Worm (Caenorhabditis elegans) whole organism, L3 larva: ENCODE results near the gene F40F9.10.
A peak's percentile ranks its signal among the peaks of the same experiment; 100 is the strongest.

Experiments
- R02D3.7 ChIP-seq: fragments of 150-350 bp; optimal IDR thresholded peaks from 2 replicates; lab custom pipeline; 2014; ENCODE audit warnings: missing biosample characterization, missing genetic modification characterization
- ZK546.5 ChIP-seq: sonication (generic microtip); optimal IDR thresholded peaks from 2 replicates; lab custom pipeline; 2017; ENCODE audit warnings: missing biosample characterization, missing genetic modification characterization
- aly-2 ChIP-seq: fragments of 150-350 bp; optimal IDR thresholded peaks from 2 replicates; lab custom pipeline; 2014; ENCODE audit warnings: missing biosample characterization, missing genetic modification characterization
- ama-1 ChIP-seq: fragments of 150-350 bp; optimal IDR thresholded peaks from 2 replicates; lab custom pipeline; 2018
- ceh-28 ChIP-seq: fragments of 150-350 bp; optimal IDR thresholded peaks from 2 replicates; lab custom pipeline; 2014; ENCODE audit warnings: missing biosample characterization, missing genetic modification reagents, missing genetic modification characterization
- ceh-82 ChIP-seq: fragments of 150-350 bp; optimal IDR thresholded peaks from 2 replicates; lab custom pipeline; 2014; ENCODE audit warnings: missing biosample characterization, missing genetic modification characterization
- ceh-9 ChIP-seq: sonication (generic microtip); optimal IDR thresholded peaks from 2 replicates; lab custom pipeline; 2018; ENCODE audit warnings: missing biosample characterization, missing genetic modification characterization
- daf-12 ChIP-seq: fragments of 150-350 bp; optimal IDR thresholded peaks from 2 replicates; lab custom pipeline; 2014; ENCODE audit warnings: missing biosample characterization, missing genetic modification reagents, missing genetic modification characterization
- egl-27 ChIP-seq: sonication (generic microtip); optimal IDR thresholded peaks from 4 replicates; lab custom pipeline; 2017; ENCODE audit warnings: missing biosample characterization, missing genetic modification reagents, missing genetic modification characterization
- egl-5 ChIP-seq: fragments of 150-350 bp; optimal IDR thresholded peaks from 2 replicates; lab custom pipeline; 2017; ENCODE audit warnings: missing biosample characterization, missing genetic modification reagents, missing genetic modification characterization, inconsistent platforms
- elt-1 ChIP-seq: fragments of 150-350 bp; optimal IDR thresholded peaks from 2 replicates; lab custom pipeline; 2014; ENCODE audit warnings: missing biosample characterization, missing genetic modification characterization
- elt-2 ChIP-seq: sonication (generic microtip); optimal IDR thresholded peaks from 2 replicates; lab custom pipeline; 2016; ENCODE audit warnings: missing genetic modification reagents, mild to moderate bottlenecking, missing genetic modification characterization, missing compliant biosample characterization
- elt-3 ChIP-seq, 3 experiments: fragments of 150-350 bp in 1 of 3; sonication (generic microtip) in 2 of 3; optimal IDR thresholded peaks; 2 replicates in 2 of 3; 4 replicates in 1 of 3; lab custom pipeline; 2014 to 2017; ENCODE audit warnings: missing biosample characterization in 3 of 3, missing genetic modification characterization in 3 of 3
- eor-1 ChIP-seq, 2 experiments: fragments of 150-350 bp; optimal IDR thresholded peaks; 2 replicates each; lab custom pipeline; 2014 to 2018; ENCODE audit warnings: missing biosample characterization in 2 of 2, missing genetic modification characterization in 2 of 2
- fkh-2 ChIP-seq: fragments of 150-350 bp; optimal IDR thresholded peaks from 2 replicates; lab custom pipeline; 2014; ENCODE audit warnings: missing biosample characterization, missing genetic modification reagents, missing genetic modification characterization
- hmg-11 ChIP-seq: sonication (generic microtip); optimal IDR thresholded peaks from 2 replicates; lab custom pipeline; 2016; ENCODE audit warnings: missing genetic modification characterization, missing compliant biosample characterization
- jun-1 ChIP-seq: fragments of 150-350 bp; optimal IDR thresholded peaks from 2 replicates; lab custom pipeline; 2014; ENCODE audit warnings: missing biosample characterization, missing genetic modification reagents, missing genetic modification characterization
- lin-15B ChIP-seq: fragments of 150-350 bp; optimal IDR thresholded peaks from 2 replicates; lab custom pipeline; 2014; ENCODE audit warnings: missing biosample characterization, missing genetic modification characterization
- lin-39 ChIP-seq: fragments of 150-350 bp; optimal IDR thresholded peaks from 2 replicates; lab custom pipeline; 2018; ENCODE audit warnings: missing biosample characterization, missing genetic modification reagents, missing genetic modification characterization
- lsy-12 ChIP-seq: sonication (generic microtip); optimal IDR thresholded peaks from 2 replicates; lab custom pipeline; 2016; ENCODE audit warnings: mild to moderate bottlenecking, missing genetic modification characterization, missing compliant biosample characterization
- mdl-1 ChIP-seq: fragments of 150-350 bp; optimal IDR thresholded peaks from 2 replicates; lab custom pipeline; 2014; ENCODE audit warnings: missing biosample characterization, missing genetic modification characterization
- mml-1 ChIP-seq: fragments of 150-350 bp; sonication (generic microtip); optimal IDR thresholded peaks from 3 replicates; lab custom pipeline; 2014; ENCODE audit warnings: missing biosample characterization, missing genetic modification characterization
- nfya-1 ChIP-seq: sonication (generic microtip); optimal IDR thresholded peaks from 2 replicates; lab custom pipeline; 2017; ENCODE audit warnings: missing genetic modification characterization, mild to moderate bottlenecking, missing compliant biosample characterization, antibody characterized with exemption, moderate library complexity; ENCODE audit not compliant: insufficient read depth
- nhr-11 ChIP-seq: fragments of 150-350 bp; optimal IDR thresholded peaks from 2 replicates; lab custom pipeline; 2014; ENCODE audit warnings: missing biosample characterization, missing genetic modification characterization
- nhr-12 ChIP-seq: fragments of 150-350 bp; optimal IDR thresholded peaks from 2 replicates; lab custom pipeline; 2014; ENCODE audit warnings: missing biosample characterization, missing genetic modification characterization
- nhr-23 ChIP-seq: fragments of 150-350 bp; optimal IDR thresholded peaks from 2 replicates; lab custom pipeline; 2014; ENCODE audit warnings: missing biosample characterization, missing genetic modification reagents, missing genetic modification characterization
- nhr-237 ChIP-seq: fragments of 150-350 bp; optimal IDR thresholded peaks from 2 replicates; lab custom pipeline; 2014; ENCODE audit warnings: missing biosample characterization, missing genetic modification characterization
- nhr-25 ChIP-seq: sonication (generic microtip); optimal IDR thresholded peaks from 2 replicates; lab custom pipeline; 2017; ENCODE audit warnings: missing biosample characterization, missing genetic modification characterization
- nhr-28 ChIP-seq: fragments of 150-350 bp; optimal IDR thresholded peaks from 2 replicates; lab custom pipeline; 2014; ENCODE audit warnings: missing biosample characterization, missing genetic modification characterization
- nhr-43 ChIP-seq: sonication (generic microtip); optimal IDR thresholded peaks from 2 replicates; lab custom pipeline; 2016; ENCODE audit warnings: mild to moderate bottlenecking, missing genetic modification characterization, missing compliant biosample characterization; ENCODE audit not compliant: poor library complexity, severe bottlenecking
- nhr-67 ChIP-seq: fragments of 150-350 bp; optimal IDR thresholded peaks from 2 replicates; lab custom pipeline; 2014; ENCODE audit warnings: missing biosample characterization, missing genetic modification characterization
- nhr-76 ChIP-seq: fragments of 150-350 bp; sonication (generic microtip); optimal IDR thresholded peaks from 5 replicates; lab custom pipeline; 2014; ENCODE audit warnings: missing biosample characterization, missing genetic modification characterization
- nhr-77 ChIP-seq: fragments of 150-350 bp; optimal IDR thresholded peaks from 2 replicates; lab custom pipeline; 2014; ENCODE audit warnings: missing biosample characterization, missing genetic modification characterization
- pha-4 ChIP-seq: fragments of 150-350 bp; optimal IDR thresholded peaks from 2 replicates; lab custom pipeline; 2014; ENCODE audit warnings: missing biosample characterization, missing genetic modification reagents, missing genetic modification characterization
- pqm-1 ChIP-seq: fragments of 150-350 bp; optimal IDR thresholded peaks from 2 replicates; lab custom pipeline; 2017; ENCODE audit warnings: missing biosample characterization, missing genetic modification characterization, inconsistent platforms
- sea-2 ChIP-seq: fragments of 150-350 bp; sonication (generic microtip); optimal IDR thresholded peaks from 4 replicates; lab custom pipeline; 2014; ENCODE audit warnings: missing biosample characterization, missing genetic modification reagents, missing genetic modification characterization
- skn-1 ChIP-seq: fragments of 150-350 bp; optimal IDR thresholded peaks from 2 replicates; lab custom pipeline; 2014; ENCODE audit warnings: missing biosample characterization, missing genetic modification characterization
- snpc-4 ChIP-seq: fragments of 150-350 bp; optimal IDR thresholded peaks from 2 replicates; lab custom pipeline; 2014; ENCODE audit warnings: missing biosample characterization, missing genetic modification characterization
- unc-39 ChIP-seq: sonication (generic microtip); optimal IDR thresholded peaks from 4 replicates; lab custom pipeline; 2017; ENCODE audit warnings: missing biosample characterization, missing genetic modification characterization
- zag-1 ChIP-seq: fragments of 150-350 bp; optimal IDR thresholded peaks from 2 replicates; lab custom pipeline; 2014; ENCODE audit warnings: missing biosample characterization, missing genetic modification characterization
- ztf-11 ChIP-seq: fragments of 150-350 bp; optimal IDR thresholded peaks from 2 replicates; lab custom pipeline; 2014; ENCODE audit warnings: missing biosample characterization, missing genetic modification characterization
- ztf-4 ChIP-seq: fragments of 150-350 bp; optimal IDR thresholded peaks from 2 replicates; lab custom pipeline; 2014; ENCODE audit warnings: missing biosample characterization, missing genetic modification characterization

The F40F9.10 gene

ce11 chrV:9752918-9753317, 39.5 kb upstream of the F40F9.10 start, which contains the start of gene F58E6.6:
TSS of gene F58E6.6 (minus strand) at chrV:9753018.
- no peak for TF ChIP-seq nhr-25 (tag; lab: Kevin White, UChicago)

ce11 chrV:9750308-9750707, 36.9 kb upstream of the F40F9.10 start, which contains the start of gene F58E6.4:
TSS of gene F58E6.4 (minus strand) at chrV:9750408.
- TF ChIP-seq mdl-1 (no peak), ama-1 (lab: Kevin White, UChicago) (no peak), elt-3 (tag; optimal IDR thresholded peaks at IDR 0.05; lab: Kevin White, UChicago) (no peak), nhr-67 (tag; lab: Kevin White, UChicago) (no peak), R02D3.7 (tag; lab: Kevin White, UChicago) (no peak), nhr-43 (tag; lab: Kevin White, UChicago) (no peak), nfya-1 (no peak), nhr-12 (no peak), ZK546.5 (tag; lab: Kevin White, UChicago) (no peak)
- TF ChIP-seq, all 47 proteins: peak for 0

ce11 chrV:9744934-9745333, 31.5 kb upstream of the F40F9.10 start, which contains the start of gene F58E6.13:
TSS of gene F58E6.13 (plus strand) at chrV:9745234.
- TF ChIP-seq ceh-82: no peak
- no peak for TF ChIP-seq ama-1 (lab: Kevin White, UChicago)
- TF ChIP-seq egl-5 (tag; lab: Kevin White, UChicago): no peak
- TF ChIP-seq jun-1 (tag; lab: Kevin White, UChicago): no peak
- TF ChIP-seq lsy-12 (tag; lab: Kevin White, UChicago): no peak
- no peak for TF ChIP-seq nhr-77 (tag; lab: Kevin White, UChicago)
- TF ChIP-seq fkh-2 (tag; lab: Kevin White, UChicago): no peak
- TF ChIP-seq nhr-76 (tag; lab: Kevin White, UChicago): no peak
- TF ChIP-seq aly-2 (tag; lab: Kevin White, UChicago): no peak
- TF ChIP-seq egl-27 (tag; lab: Kevin White, UChicago): no peak
- TF ChIP-seq pha-4 (tag; lab: Kevin White, UChicago): no peak

DNA sequence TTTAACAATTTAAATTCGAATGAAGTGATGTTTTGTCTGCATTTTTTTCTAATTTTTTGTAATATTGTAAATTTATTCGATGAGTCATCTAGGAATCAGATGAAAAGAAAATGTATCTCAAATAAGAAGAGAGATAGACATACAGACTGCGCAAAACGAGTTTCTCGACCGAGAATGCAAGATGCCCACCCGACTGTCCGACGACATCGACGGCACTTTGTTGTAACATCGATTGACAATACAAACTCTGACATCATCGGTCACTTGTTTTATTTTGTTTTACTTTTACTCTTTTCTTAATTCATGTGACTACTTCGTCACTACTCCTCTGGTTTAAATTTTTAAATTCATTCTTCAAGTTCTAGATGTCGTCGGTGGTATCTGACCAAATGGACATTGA, 27.4 kb upstream of the F40F9.10 start, which contains the start of gene sta-2:
sta-2 (plus strand) TSS at position 349 of the 400 bp plus-strand sequence.
- TF ChIP-seq nhr-12 (no peak), ztf-11 (tag; lab: Kevin White, UChicago) (no peak), mml-1 (tag; lab: Kevin White, UChicago) (no peak), lin-15B (tag; lab: Kevin White, UChicago) (no peak), nhr-43 (tag; lab: Kevin White, UChicago) (no peak), nfya-1 (no peak), nhr-77 (tag; lab: Kevin White, UChicago) (no peak), lsy-12 (tag; lab: Kevin White, UChicago) (no peak), daf-12 (tag; lab: Kevin White, UChicago) (no peak), nhr-23 (tag; lab: Kevin White, UChicago) (peak; percentile 65), skn-1 (tag; lab: Kevin White, UChicago) (no peak), ceh-28 (tag; lab: Kevin White, UChicago) (peak; percentile 57), nhr-11 (tag; lab: Kevin White, UChicago) (no peak), nhr-28 (tag; lab: Kevin White, UChicago) (no peak), snpc-4 (tag; lab: Kevin White, UChicago) (no peak), zag-1 (tag; lab: Kevin White, UChicago) (no peak), unc-39 (tag; lab: Kevin White, UChicago) (no peak), eor-1 (tag; optimal IDR thresholded peaks at IDR 0.05; lab: Kevin White, UChicago) (no peak), lin-39 (no peak), ztf-4 (tag; lab: Kevin White, UChicago) (no peak), nhr-25 (tag; lab: Kevin White, UChicago) (peak; percentile 85), nhr-76 (tag; lab: Kevin White, UChicago) (no peak), elt-3 (tag; optimal IDR thresholded peaks at IDR 0.05; lab: Kevin White, UChicago) (no peak), sea-2 (GFP tag; lab: Kevin White, UChicago) (no peak), elt-1 (tag; lab: Kevin White, UChicago) (no peak), hmg-11 (tag; lab: Kevin White, UChicago) (no peak), pqm-1 (tag; lab: Kevin White, UChicago) (no peak), ceh-82 (no peak), ZK546.5 (tag; lab: Kevin White, UChicago) (no peak), ama-1 (lab: Kevin White, UChicago) (no peak), elt-2 (tag; lab: Kevin White, UChicago) (no peak), egl-27 (tag; lab: Kevin White, UChicago) (peak; percentile 8), ceh-9 (tag; lab: Kevin White, UChicago) (no peak), nhr-237 (tag; lab: Kevin White, UChicago) (no peak), jun-1 (tag; lab: Kevin White, UChicago) (no peak), egl-5 (tag; lab: Kevin White, UChicago) (no peak)
